Fruit fly (Drosophila melanogaster) whole organism, embryonic: ENCODE data around the gene CG32195.
A peak's percentile ranks its signal among the peaks of the same experiment; 100 is the strongest.

Experiments used
- ATbp ChIP-seq: fragments of 200-800 bp; sonication (Bioruptor generic); optimal IDR thresholded peaks from 2 replicates; lab custom pipeline; 2017; ENCODE audit warnings: missing biosample characterization, mild to moderate bottlenecking, missing genetic modification characterization, missing genetic modification reagents
- Abd-B ChIP-seq: fragments of 200-800 bp; sonication (Bioruptor generic); optimal IDR thresholded peaks from 2 replicates; lab custom pipeline; 2018; ENCODE audit warnings: missing biosample characterization, mild to moderate bottlenecking, missing genetic modification characterization, moderate library complexity
- Ada2b ChIP-seq: fragments of 200-800 bp; sonication (Bioruptor generic); IDR thresholded peaks from 2 replicates; pipeline ENCODE4 v1.3.6; 2022; ENCODE audit warnings: missing biosample characterization, missing genetic modification characterization
- B-H2 ChIP-seq: fragments of 200-800 bp; sonication (Bioruptor generic); optimal IDR thresholded peaks from 2 replicates; lab custom pipeline; 2018; ENCODE audit warnings: missing biosample characterization, mild to moderate bottlenecking, missing genetic modification characterization
- CG10431 ChIP-seq: fragments of 200-800 bp; sonication (Bioruptor generic); optimal IDR thresholded peaks from 3 replicates; lab custom pipeline; 2018; ENCODE audit warnings: missing biosample characterization, mild to moderate bottlenecking, missing genetic modification characterization
- CG10654 ChIP-seq: fragments of 200-800 bp; sonication (Bioruptor generic); optimal IDR thresholded peaks from 2 replicates; lab custom pipeline; 2016; ENCODE audit warnings: missing biosample characterization, missing genetic modification characterization
- CG11723 ChIP-seq: fragments of 200-800 bp; sonication (Bioruptor generic); optimal IDR thresholded peaks from 2 replicates; lab custom pipeline; 2017; ENCODE audit warnings: missing biosample characterization, mild to moderate bottlenecking, missing genetic modification characterization
- CG15011 ChIP-seq: fragments of 200-800 bp; sonication (Bioruptor generic); optimal IDR thresholded peaks from 3 replicates; lab custom pipeline; 2018; ENCODE audit warnings: missing biosample characterization, mild to moderate bottlenecking, missing genetic modification characterization
- CG16779 ChIP-seq: fragments of 200-800 bp; sonication (Bioruptor generic); IDR thresholded peaks from 2 replicates; pipeline ENCODE4 v1.3.6; 2022; ENCODE audit warnings: missing biosample characterization, missing genetic modification characterization
- CG18262 ChIP-seq: fragments of 200-800 bp; optimal IDR thresholded peaks from 3 replicates; lab custom pipeline; 2019; ENCODE audit warnings: missing biosample characterization, mild to moderate bottlenecking, missing genetic modification characterization, moderate library complexity
- CG30431 ChIP-seq: fragments of 200-800 bp; sonication (Bioruptor generic); optimal IDR thresholded peaks from 2 replicates; lab custom pipeline; 2017; ENCODE audit warnings: missing biosample characterization, missing genetic modification characterization
- CG31388 ChIP-seq: fragments of 200-800 bp; sonication (Bioruptor generic); optimal IDR thresholded peaks from 2 replicates; lab custom pipeline; 2016; ENCODE audit warnings: missing biosample characterization, missing genetic modification characterization
- CG34376 ChIP-seq: fragments of 200-800 bp; sonication (Bioruptor generic); optimal IDR thresholded peaks from 2 replicates; lab custom pipeline; 2018; ENCODE audit warnings: missing biosample characterization, mild to moderate bottlenecking, missing genetic modification characterization
- CG4360 ChIP-seq: fragments of 200-800 bp; sonication (Bioruptor generic); IDR thresholded peaks from 2 replicates; pipeline ENCODE4 v1.3.6; 2022; ENCODE audit warnings: missing biosample characterization, missing genetic modification characterization
- CG7372 ChIP-seq: fragments of 200-800 bp; sonication (Bioruptor generic); IDR thresholded peaks from 2 replicates; pipeline ENCODE4 v1.3.6; 2022; ENCODE audit warnings: missing biosample characterization, missing genetic modification characterization
- CG7786 ChIP-seq: fragments of 200-800 bp; sonication (Bioruptor generic); optimal IDR thresholded peaks from 2 replicates; lab custom pipeline; 2016; ENCODE audit warnings: missing biosample characterization, missing genetic modification characterization
- CG9727 ChIP-seq: fragments of 200-800 bp; sonication (Bioruptor generic); optimal IDR thresholded peaks from 3 replicates; lab custom pipeline; 2017; ENCODE audit warnings: missing biosample characterization, mild to moderate bottlenecking, missing genetic modification characterization
- CTCF ChIP-seq: fragments of 200-800 bp; sonication (Bioruptor generic); optimal IDR thresholded peaks from 2 replicates; lab custom pipeline; 2017; ENCODE audit warnings: missing biosample characterization, mild to moderate bottlenecking, missing genetic modification characterization, moderate library complexity
- Dek ChIP-seq: fragments of 200-800 bp; sonication (Bioruptor generic); optimal IDR thresholded peaks from 3 replicates; lab custom pipeline; 2019; ENCODE audit warnings: missing biosample characterization, mild to moderate bottlenecking, missing genetic modification characterization, moderate library complexity
- Dip2 ChIP-seq: fragments of 200-800 bp; sonication (Bioruptor generic); IDR thresholded peaks from 2 replicates; pipeline ENCODE4 v1.3.6; 2022; ENCODE audit warnings: missing biosample characterization, missing genetic modification characterization
- E2f2 ChIP-seq: fragments of 200-800 bp; sonication (Bioruptor generic); IDR thresholded peaks from 2 replicates; pipeline ENCODE4 v1.3.6; 2022; ENCODE audit warnings: missing biosample characterization, missing genetic modification characterization
- Hsf ChIP-seq: fragments of 200-800 bp; sonication (Bioruptor generic); optimal IDR thresholded peaks from 3 replicates; lab custom pipeline; 2016; ENCODE audit warnings: missing biosample characterization, missing genetic modification characterization
- MESR4 ChIP-seq: fragments of 200-800 bp; sonication (Bioruptor generic); optimal IDR thresholded peaks from 2 replicates; lab custom pipeline; 2018; ENCODE audit warnings: missing biosample characterization, mild to moderate bottlenecking, missing genetic modification characterization, moderate library complexity
- Mad ChIP-seq: fragments of 200-800 bp; sonication (Bioruptor generic); optimal IDR thresholded peaks from 2 replicates; lab custom pipeline; 2016; ENCODE audit warnings: missing biosample characterization, missing genetic modification characterization
- NC2β ChIP-seq: fragments of 200-800 bp; sonication (Bioruptor generic); optimal IDR thresholded peaks from 2 replicates; lab custom pipeline; 2016; ENCODE audit warnings: missing biosample characterization, missing genetic modification characterization
- Nf-YC ChIP-seq: fragments of 200-800 bp; optimal IDR thresholded peaks from 3 replicates; lab custom pipeline; 2019; ENCODE audit warnings: missing biosample characterization, mild to moderate bottlenecking, missing genetic modification characterization, moderate library complexity
- NfI ChIP-seq: fragments of 200-800 bp; sonication (Bioruptor generic); optimal IDR thresholded peaks from 3 replicates; lab custom pipeline; 2018; ENCODE audit warnings: missing biosample characterization, mild to moderate bottlenecking, missing genetic modification characterization, moderate library complexity
- Opbp ChIP-seq: fragments of 200-800 bp; sonication (Bioruptor generic); IDR thresholded peaks from 3 replicates; pipeline ENCODE4 v1.3.6; 2022; ENCODE audit warnings: missing biosample characterization, missing genetic modification characterization; ENCODE audit not compliant: partially characterized antibody
- Tbp ChIP-seq: fragments of >200 bp; optimal IDR thresholded peaks from 2 replicates; lab custom pipeline; 2018; ENCODE audit warnings: missing biosample characterization, missing genetic modification characterization
- amos ChIP-seq: fragments of 200-800 bp; sonication (Bioruptor generic); IDR thresholded peaks from 2 replicates; pipeline ENCODE4 v1.3.6; 2022; ENCODE audit warnings: missing biosample characterization, missing genetic modification characterization; ENCODE audit not compliant: partially characterized antibody
- ara ChIP-seq: fragments of 200-800 bp; sonication (Bioruptor generic); IDR thresholded peaks from 2 replicates; pipeline ENCODE4 v1.3.6; 2022; ENCODE audit warnings: missing biosample characterization, missing genetic modification characterization
- ci ChIP-seq: fragments of 200-800 bp; sonication (Bioruptor generic); IDR thresholded peaks from 3 replicates; pipeline ENCODE4 v1.3.6; 2022; ENCODE audit warnings: missing biosample characterization, missing genetic modification characterization
- crc ChIP-seq: fragments of 200-800 bp; sonication (Bioruptor generic); optimal IDR thresholded peaks from 2 replicates; lab custom pipeline; 2016; ENCODE audit warnings: missing biosample characterization, missing genetic modification characterization
- dimm ChIP-seq: fragments of 200-800 bp; sonication (Bioruptor generic); IDR thresholded peaks from 2 replicates; pipeline ENCODE4 v1.3.6; 2022; ENCODE audit warnings: missing biosample characterization, missing genetic modification characterization
- eyg ChIP-seq: fragments of 200-800 bp; sonication (Bioruptor generic); optimal IDR thresholded peaks from 3 replicates; lab custom pipeline; 2016; ENCODE audit warnings: missing biosample characterization, missing genetic modification characterization
- fd102C ChIP-seq: fragments of 200-800 bp; sonication (Bioruptor generic); optimal IDR thresholded peaks from 2 replicates; lab custom pipeline; 2018; ENCODE audit warnings: missing biosample characterization, mild to moderate bottlenecking, missing genetic modification characterization, moderate library complexity
- gro ChIP-seq: fragments of 200-800 bp; sonication (Bioruptor generic); optimal IDR thresholded peaks from 2 replicates; lab custom pipeline; 2016; ENCODE audit warnings: missing biosample characterization, missing genetic modification characterization
- klu ChIP-seq: fragments of 200-800 bp; sonication (Bioruptor generic); IDR thresholded peaks from 2 replicates; pipeline ENCODE4 v1.3.6; 2022; ENCODE audit warnings: missing biosample characterization, missing genetic modification characterization
- knrl ChIP-seq: fragments of 200-800 bp; sonication (Bioruptor generic); IDR thresholded peaks from 3 replicates; pipeline ENCODE4 v1.3.6; 2022; ENCODE audit warnings: missing biosample characterization, missing genetic modification characterization; ENCODE audit not compliant: partially characterized antibody
- org-1 ChIP-seq: fragments of 200-800 bp; sonication (Bioruptor generic); optimal IDR thresholded peaks from 2 replicates; lab custom pipeline; 2017; ENCODE audit warnings: missing biosample characterization, missing genetic modification characterization
- otp ChIP-seq: fragments of 200-800 bp; sonication (Bioruptor generic); IDR thresholded peaks from 3 replicates; pipeline ENCODE4, ENCODE4 v1.3.6; 2022; ENCODE audit warnings: missing biosample characterization, missing genetic modification characterization
- pnt ChIP-seq: fragments of 200-800 bp; sonication (Bioruptor generic); optimal IDR thresholded peaks from 3 replicates; lab custom pipeline; 2016; ENCODE audit warnings: missing biosample characterization, missing genetic modification characterization
- pros ChIP-seq: fragments of 200-800 bp; sonication (Bioruptor generic); optimal IDR thresholded peaks from 3 replicates; lab custom pipeline; 2019; ENCODE audit warnings: missing biosample characterization, mild to moderate bottlenecking, missing genetic modification characterization, moderate library complexity
- sens ChIP-seq: fragments of 200-800 bp; sonication (Bioruptor generic); peaks from one replicate; lab custom pipeline; 2016; ENCODE audit warnings: missing biosample characterization, missing genetic modification characterization
- sim ChIP-seq: fragments of 200-800 bp; sonication (Bioruptor generic); IDR thresholded peaks from 2 replicates; pipeline ENCODE4 v1.3.6; 2022; ENCODE audit warnings: missing biosample characterization, missing genetic modification characterization
- slbo ChIP-seq: fragments of 200-800 bp; sonication (Bioruptor generic); IDR thresholded peaks from 2 replicates; pipeline ENCODE4 v1.3.6; 2022; ENCODE audit warnings: missing biosample characterization, missing genetic modification characterization
- stwl ChIP-seq: fragments of 200-800 bp; sonication (Bioruptor generic); optimal IDR thresholded peaks from 3 replicates; lab custom pipeline; 2018; ENCODE audit warnings: missing biosample characterization, mild to moderate bottlenecking, missing genetic modification characterization, moderate library complexity
- tgo ChIP-seq: fragments of 200-800 bp; sonication (Bioruptor generic); IDR thresholded peaks from 3 replicates; pipeline ENCODE4 v1.3.6; 2022; ENCODE audit warnings: missing biosample characterization, missing genetic modification characterization
- tna ChIP-seq: fragments of 200-800 bp; sonication (Bioruptor generic); IDR thresholded peaks from 2 replicates; pipeline ENCODE4 v1.3.6; 2022; ENCODE audit warnings: missing biosample characterization, missing genetic modification characterization; ENCODE audit not compliant: partially characterized antibody
- vvl ChIP-seq: fragments of 200-800 bp; sonication (Bioruptor generic); IDR thresholded peaks from 2 replicates; pipeline ENCODE4 v1.3.6; 2022; ENCODE audit warnings: missing biosample characterization, missing genetic modification characterization
- wek ChIP-seq: fragments of 200-800 bp; sonication (Bioruptor generic); optimal IDR thresholded peaks from 3 replicates; lab custom pipeline; 2018; ENCODE audit warnings: missing biosample characterization, mild to moderate bottlenecking, missing genetic modification characterization, moderate library complexity
- zen ChIP-seq: fragments of 200-800 bp; sonication (Bioruptor generic); optimal IDR thresholded peaks from 3 replicates; lab custom pipeline; 2018; ENCODE audit warnings: missing biosample characterization, mild to moderate bottlenecking, missing genetic modification characterization, moderate library complexity
- zen2 ChIP-seq: fragments of 200-800 bp; sonication (Bioruptor generic); IDR thresholded peaks from 3 replicates; pipeline ENCODE4 v1.3.6; 2022; ENCODE audit warnings: missing biosample characterization, missing genetic modification characterization; ENCODE audit not compliant: partially characterized antibody

CG32195 gene

dm6 chr3L:18154140-18154539, 41.4 kb downstream of the CG32195 start (continued):
- TF ChIP-seq dimm (GFP tag; lab: Robert Waterston, UW) (no peak), CG10431 (GFP tag; lab: Kevin White, UChicago) (no peak), NC2β (GFP tag; lab: Kevin White, UChicago) (no peak), fd102C (GFP tag; lab: Kevin White, UChicago) (no peak), CG30431 (GFP tag; lab: Kevin White, UChicago) (no peak), ci (GFP tag; lab: Robert Waterston, UW) (peak; percentile 68; the same call in 2 of the 3 replicates), Tbp (GFP tag; lab: Kevin White, UChicago) (no peak), klu (GFP tag; lab: Robert Waterston, UW) (no peak), tna (GFP tag; lab: Robert Waterston, UW) (no peak), Ada2b (GFP tag; lab: Robert Waterston, UW) (no peak), gro (GFP tag; lab: Kevin White, UChicago) (no peak), ara (GFP tag; lab: Robert Waterston, UW) (0 out of 2 replicates have a peak, but pooled peaks have one; percentile 15), zen (tag; lab: Kevin White, UChicago) (no peak), MESR4 (no peak), slbo (GFP tag; lab: Robert Waterston, UW) (no peak), ATbp (no peak), CTCF (GFP tag; lab: Kevin White, UChicago) (peak; percentile 47), crc (GFP tag; lab: Kevin White, UChicago) (no peak), CG7372 (GFP tag; lab: Robert Waterston, UW) (no peak), CG11723 (no peak), sens (GFP tag; lab: Kevin White, UChicago) (peak; percentile 54), Nf-YC (no peak), E2f2 (GFP tag; lab: Robert Waterston, UW) (no peak), amos (GFP tag; lab: Robert Waterston, UW) (0 out of 2 replicates have a peak, but pooled peaks have one; percentile 15), Opbp (GFP tag; lab: Robert Waterston, UW) (peak; percentile 62; the same call in 2 of the 3 replicates), tgo (GFP tag; lab: Robert Waterston, UW) (no peak), zen2 (GFP tag; lab: Robert Waterston, UW) (no peak), sim (GFP tag; lab: Robert Waterston, UW) (no peak), pnt (GFP tag; lab: Kevin White, UChicago) (no peak), eyg (GFP tag; lab: Kevin White, UChicago) (no peak), CG10654 (GFP tag; lab: Kevin White, UChicago) (no peak), CG16779 (GFP tag; lab: Robert Waterston, UW) (no peak), CG7786 (GFP tag; lab: Kevin White, UChicago) (no peak), wek (GFP tag; lab: Kevin White, UChicago) (no peak), CG34376 (GFP tag; lab: Kevin White, UChicago) (no peak), B-H2 (GFP tag; lab: Kevin White, UChicago) (no peak), CG18262 (no peak), otp (GFP tag; lab: Robert Waterston, UW) (peak; percentile 21; the same call in 1 of the 3 replicates), Abd-B (GFP tag; lab: Kevin White, UChicago) (no peak), Hsf (GFP tag; lab: Kevin White, UChicago) (no peak), Mad (GFP tag; lab: Kevin White, UChicago) (no peak), Dip2 (GFP tag; lab: Robert Waterston, UW) (no peak), CG9727 (GFP tag; lab: Kevin White, UChicago) (no peak), CG15011 (GFP tag; lab: Kevin White, UChicago) (no peak), Dek (no peak), vvl (peak; percentile 48), CG31388 (no peak), stwl (tag; lab: Kevin White, UChicago) (peak; percentile 97), NfI (no peak), knrl (no peak), CG4360 (GFP tag; lab: Robert Waterston, UW) (no peak), org-1 (GFP tag; lab: Kevin White, UChicago) (no peak), pros (GFP tag; lab: Kevin White, UChicago) (no peak)
